Fruit fly (Drosophila melanogaster): ENCODE results near the gene pkaap.
A peak's percentile ranks its signal among the peaks of the same experiment; 100 is the strongest.

The pkaap gene

DNA sequence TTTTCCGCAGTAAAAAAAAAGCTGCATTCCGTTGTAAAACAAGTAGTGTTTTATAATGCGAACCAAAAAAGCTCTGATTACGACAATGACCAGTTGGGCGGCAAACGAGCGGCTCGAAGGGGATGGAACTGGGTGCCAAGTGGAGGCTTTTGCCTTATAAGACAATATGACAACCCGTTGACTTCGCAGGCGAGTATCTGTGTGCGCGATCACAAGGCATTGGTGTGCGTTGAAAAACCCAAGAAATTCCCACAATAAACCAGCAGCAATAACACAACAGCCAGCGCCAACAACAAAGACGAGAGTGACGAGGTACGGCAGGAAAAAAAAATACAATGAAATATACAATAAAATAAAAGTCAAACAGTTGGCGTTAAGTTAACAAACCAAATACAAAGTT lies 26.9 kb downstream of the pkaap start:
- TF ChIP-seq foxo (GFP tag; optimal IDR thresholded peaks at IDR 0.05), result peak in 1 of 2 experiments; percentile 23
- no peak for TF ChIP-seq usp (GFP tag; optimal IDR thresholded peaks at IDR 0.05)
- TF ChIP-seq fru (GFP tag; optimal IDR thresholded peaks at IDR 0.05), result peak; percentile 68
- no peak for TF ChIP-seq pan (optimal IDR thresholded peaks at IDR 0.05)
- peak; percentile 28 for TF ChIP-seq Sp1 (GFP tag; optimal IDR thresholded peaks at IDR 0.05)
- peak; percentile 31 for TF ChIP-seq h (GFP tag; optimal IDR thresholded peaks at IDR 0.05)
- peak; percentile 66 to 86 for TF ChIP-seq dl (GFP tag; optimal IDR thresholded peaks at IDR 0.05; ENCODE audit: insufficient read depth in 1 of 2, partially characterized antibody in 2 of 2)
- TF ChIP-seq sage (GFP tag; optimal IDR thresholded peaks at IDR 0.05), result peak; percentile 29
- no peak for TF ChIP-seq Rel (GFP tag; optimal IDR thresholded peaks at IDR 0.05)
- peak; percentile 95 for TF ChIP-seq Rel (tag; optimal IDR thresholded peaks at IDR 0.05)
- peak; percentile 0 for TF ChIP-seq woc (GFP tag; optimal IDR thresholded peaks at IDR 0.05)
- peak; percentile 18 for TF ChIP-seq CG9705 (GFP tag; optimal IDR thresholded peaks at IDR 0.05)
- TF ChIP-seq brk (GFP tag; optimal IDR thresholded peaks at IDR 0.05), result no peak

- TF ChIP-seq sv (GFP tag; optimal IDR thresholded peaks at IDR 0.05) (no peak), fru (GFP tag; optimal IDR thresholded peaks at IDR 0.05) (no peak), CG32264 (GFP tag; optimal IDR thresholded peaks at IDR 0.05) (no peak), dsf (GFP tag; optimal IDR thresholded peaks at IDR 0.05; ENCODE audit: borderline replicate concordance) (no peak), Hr78 (GFP tag; optimal IDR thresholded peaks at IDR 0.05) (no peak), woc (GFP tag; optimal IDR thresholded peaks at IDR 0.05) (no peak), N (GFP tag; optimal IDR thresholded peaks at IDR 0.05) (no peak), h (GFP tag; optimal IDR thresholded peaks at IDR 0.05) (no peak)
These were observed 27.8 kb downstream of the pkaap start for dm6 chr2L:16315844-16316243.

- TF ChIP-seq Rel (GFP tag; optimal IDR thresholded peaks at IDR 0.05) (no peak), Rel (tag; optimal IDR thresholded peaks at IDR 0.05) (peak; percentile 27), HLH106 (tag; optimal IDR thresholded peaks at IDR 0.05) (no peak)
These were observed 28.3 kb downstream of the pkaap start for dm6 chr2L:16316410-16316809.

DNA sequence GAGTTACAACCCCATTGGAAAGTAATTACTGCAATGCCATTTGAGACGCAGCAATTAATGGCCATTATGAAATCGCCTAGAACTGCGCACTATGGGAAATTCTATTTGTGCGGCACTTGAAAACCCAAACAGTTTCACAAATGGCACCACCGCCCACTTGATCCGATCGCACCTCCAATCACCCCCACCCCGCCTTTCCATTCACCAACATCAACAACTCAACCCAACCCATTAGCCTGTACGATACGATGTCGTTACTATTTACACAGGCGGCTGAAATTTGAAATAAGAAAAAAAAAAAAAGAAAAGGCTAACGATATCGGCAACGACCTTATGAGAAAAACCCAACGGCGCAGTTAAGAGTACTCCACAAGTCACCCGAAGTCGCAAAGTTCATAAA lies 29.0 kb downstream of the pkaap start:
- TF ChIP-seq foxo (GFP tag; optimal IDR thresholded peaks at IDR 0.05), result no peak
- no peak for TF ChIP-seq CG9705 (GFP tag; optimal IDR thresholded peaks at IDR 0.05)
- no peak for TF ChIP-seq h (GFP tag; optimal IDR thresholded peaks at IDR 0.05)
- no peak for TF ChIP-seq Vsx2 (GFP tag; optimal IDR thresholded peaks at IDR 0.05; ENCODE audit: partially characterized antibody)
- TF ChIP-seq sv (GFP tag; optimal IDR thresholded peaks at IDR 0.05), result no peak
- TF ChIP-seq brk (GFP tag; optimal IDR thresholded peaks at IDR 0.05), result no peak
- TF ChIP-seq Mio (GFP tag; optimal IDR thresholded peaks at IDR 0.05), result no peak
- no peak for TF ChIP-seq HLH106 (tag; optimal IDR thresholded peaks at IDR 0.05)
- TF ChIP-seq psq (GFP tag; optimal IDR thresholded peaks at IDR 0.05), result no peak
- no peak for TF ChIP-seq Rel (GFP tag; optimal IDR thresholded peaks at IDR 0.05)
- TF ChIP-seq Rel (tag; optimal IDR thresholded peaks at IDR 0.05), result no peak
- TF ChIP-seq Myc (optimal IDR thresholded peaks at IDR 0.05), result no peak
- no peak for TF ChIP-seq sage (GFP tag; optimal IDR thresholded peaks at IDR 0.05)

dm6 chr2L:16317777-16318610 lies 29.9 kb downstream of the pkaap start:
- TF ChIP-seq Sp1 (GFP tag; optimal IDR thresholded peaks at IDR 0.05) (no peak), Rel (GFP tag; optimal IDR thresholded peaks at IDR 0.05) (no peak), Rel (tag; optimal IDR thresholded peaks at IDR 0.05) (peak; percentile 54), OdsH (GFP tag; optimal IDR thresholded peaks at IDR 0.05) (peak; percentile 21), br (GFP tag; optimal IDR thresholded peaks at IDR 0.05) (peak; percentile 50), pan (optimal IDR thresholded peaks at IDR 0.05) (no peak), Vsx2 (GFP tag; optimal IDR thresholded peaks at IDR 0.05; ENCODE audit: partially characterized antibody) (no peak), dsf (GFP tag; optimal IDR thresholded peaks at IDR 0.05; ENCODE audit: borderline replicate concordance) (no peak), N (GFP tag; optimal IDR thresholded peaks at IDR 0.05) (no peak), Hnf4 (GFP tag; optimal IDR thresholded peaks at IDR 0.05) (peak; percentile 44), GATAd (GFP tag; optimal IDR thresholded peaks at IDR 0.05) (no peak), sv (GFP tag; optimal IDR thresholded peaks at IDR 0.05) (peak; percentile 35), jim (GFP tag; optimal IDR thresholded peaks at IDR 0.05) (peak; percentile 89), foxo (GFP tag; optimal IDR thresholded peaks at IDR 0.05) (no peak), Jra (GFP tag; optimal IDR thresholded peaks at IDR 0.05) (no peak), Dfd (GFP tag; optimal IDR thresholded peaks at IDR 0.05) (no peak), rgr (GFP tag; optimal IDR thresholded peaks at IDR 0.05) (peak; percentile 63), CG9705 (GFP tag; optimal IDR thresholded peaks at IDR 0.05) (no peak), tai (GFP tag; optimal IDR thresholded peaks at IDR 0.05) (no peak), ey (GFP tag; optimal IDR thresholded peaks at IDR 0.05) (no peak), fru (GFP tag; optimal IDR thresholded peaks at IDR 0.05) (peak; percentile 30), Mio (GFP tag; optimal IDR thresholded peaks at IDR 0.05) (no peak), h (GFP tag; optimal IDR thresholded peaks at IDR 0.05) (peak; percentile 69), CrebA (GFP tag; optimal IDR thresholded peaks at IDR 0.05; ENCODE audit: borderline replicate concordance) (no peak), HLH106 (tag; optimal IDR thresholded peaks at IDR 0.05) (no peak), Abd-B (GFP tag; optimal IDR thresholded peaks at IDR 0.05) (no peak), woc (GFP tag; optimal IDR thresholded peaks at IDR 0.05) (no peak), Hr78 (GFP tag; optimal IDR thresholded peaks at IDR 0.05) (no peak), CG32264 (GFP tag; optimal IDR thresholded peaks at IDR 0.05) (no peak), lola (GFP tag; optimal IDR thresholded peaks at IDR 0.05) (no peak), Myc (optimal IDR thresholded peaks at IDR 0.05) (no peak), Hr83 (GFP tag; optimal IDR thresholded peaks at IDR 0.05; ENCODE audit: poor library complexity, severe bottlenecking) (peak; percentile 95), sage (GFP tag; optimal IDR thresholded peaks at IDR 0.05) (no peak), brk (GFP tag; optimal IDR thresholded peaks at IDR 0.05) (no peak)
